Worm (Caenorhabditis elegans): ENCODE results near the gene cbp-3.

The cbp-3 gene

ce11 chrIII:9912998-9913397 is 795 bp upstream of the cbp-3 start:
- 0 out of 2 replicates have a peak, but pooled peaks have one; percentile 9 for TF ChIP-seq ztf-23 (GFP tag; IDR thresholded peaks at IDR 0.05)
- TF ChIP-seq klf-2 (GFP tag; conservative IDR thresholded peaks at IDR 0.05) = no peak

- TF ChIP-seq ref-1 (GFP tag; conservative IDR thresholded peaks at IDR 0.05) = no peak
- TF ChIP-seq flt-1 (GFP tag; IDR thresholded peaks at IDR 0.05) = no peak
- no peak for TF ChIP-seq klf-2 (GFP tag; conservative IDR thresholded peaks at IDR 0.05)
- no peak for TF ChIP-seq tab-1 (GFP tag; IDR thresholded peaks at IDR 0.05)
Measured at ce11 chrIII:9920764-9921163, 7.0 kb downstream of the cbp-3 start, which contains the start of gene F40F12.3. Gene F40F12.3, minus strand, starts transcription at chrIII:9920864.

ce11 chrIII:9922310-9922709 is 8.5 kb downstream of the cbp-3 start:
- TF ChIP-seq med-1 (GFP tag; optimal IDR thresholded peaks at IDR 0.05; ENCODE audit: insufficient read depth) (no peak), tab-1 (GFP tag; IDR thresholded peaks at IDR 0.05) (no peak)

- no peak for TF ChIP-seq ztf-23 (GFP tag; IDR thresholded peaks at IDR 0.05)
- TF ChIP-seq flt-1 (GFP tag; IDR thresholded peaks at IDR 0.05) = no peak
- no peak for TF ChIP-seq tab-1 (GFP tag; IDR thresholded peaks at IDR 0.05)
- no peak for TF ChIP-seq T22C8.4 (GFP tag; IDR thresholded peaks at IDR 0.05)
- TF ChIP-seq cog-1 (tag; optimal IDR thresholded peaks at IDR 0.05) = no peak
- no peak for TF ChIP-seq ztf-29 (GFP tag; IDR thresholded peaks at IDR 0.05)
- no peak for TF ChIP-seq klf-2 (GFP tag; conservative IDR thresholded peaks at IDR 0.05)
- TF ChIP-seq ref-1 (GFP tag; conservative IDR thresholded peaks at IDR 0.05) = no peak
- no peak for TF ChIP-seq med-1 (GFP tag; optimal IDR thresholded peaks at IDR 0.05; ENCODE audit: insufficient read depth)
Measured at ce11 chrIII:9922874-9923273, 9.1 kb downstream of the cbp-3 start, which contains the start of gene cbp-2. Gene cbp-2, plus strand, starts transcription at chrIII:9923174.

ce11 chrIII:9926650-9927049 is 12.9 kb downstream of the cbp-3 start, which contains the start of gene ttr-3:
Gene ttr-3, minus strand, starts transcription at chrIII:9926750.
- TF ChIP-seq klf-2 (GFP tag; conservative IDR thresholded peaks at IDR 0.05) = no peak
- no peak for TF ChIP-seq ref-1 (GFP tag; conservative IDR thresholded peaks at IDR 0.05)
- TF ChIP-seq flt-1 (GFP tag; IDR thresholded peaks at IDR 0.05) = no peak
- TF ChIP-seq med-1 (GFP tag; optimal IDR thresholded peaks at IDR 0.05; ENCODE audit: insufficient read depth) = no peak
- TF ChIP-seq ztf-23 (GFP tag; IDR thresholded peaks at IDR 0.05) = no peak
- TF ChIP-seq T22C8.4 (GFP tag; IDR thresholded peaks at IDR 0.05) = no peak
- TF ChIP-seq tab-1 (GFP tag; IDR thresholded peaks at IDR 0.05) = no peak
- TF ChIP-seq cog-1 (tag; optimal IDR thresholded peaks at IDR 0.05) = no peak
- TF ChIP-seq ztf-29 (GFP tag; IDR thresholded peaks at IDR 0.05) = no peak

ce11 chrIII:9927378-9927777 is 13.6 kb downstream of the cbp-3 start, which contains the start of gene ttr-2:
Gene ttr-2, plus strand, starts transcription at chrIII:9927769.
- TF ChIP-seq klf-2 (GFP tag; conservative IDR thresholded peaks at IDR 0.05) = no peak
- TF ChIP-seq ztf-23 (GFP tag; IDR thresholded peaks at IDR 0.05) = no peak
- TF ChIP-seq tab-1 (GFP tag; IDR thresholded peaks at IDR 0.05) = no peak
- no peak for TF ChIP-seq ref-1 (GFP tag; conservative IDR thresholded peaks at IDR 0.05)
- no peak for TF ChIP-seq med-1 (GFP tag; optimal IDR thresholded peaks at IDR 0.05; ENCODE audit: insufficient read depth)
- no peak for TF ChIP-seq T22C8.4 (GFP tag; IDR thresholded peaks at IDR 0.05)

ce11 chrIII:9928777-9929176 is 15.0 kb downstream of the cbp-3 start, which contains the start of gene ttr-1:
Gene ttr-1, plus strand, starts transcription at chrIII:9929077.
- TF ChIP-seq tab-1 (GFP tag; IDR thresholded peaks at IDR 0.05) (no peak), med-1 (GFP tag; optimal IDR thresholded peaks at IDR 0.05; ENCODE audit: insufficient read depth) (no peak), T22C8.4 (GFP tag; IDR thresholded peaks at IDR 0.05) (no peak), ztf-23 (GFP tag; IDR thresholded peaks at IDR 0.05) (no peak), ref-1 (GFP tag; conservative IDR thresholded peaks at IDR 0.05) (no peak), cog-1 (tag; optimal IDR thresholded peaks at IDR 0.05) (no peak), klf-2 (GFP tag; conservative IDR thresholded peaks at IDR 0.05) (no peak), flt-1 (GFP tag; IDR thresholded peaks at IDR 0.05) (no peak), ztf-29 (GFP tag; IDR thresholded peaks at IDR 0.05) (no peak)

- TF ChIP-seq ztf-29 (GFP tag; IDR thresholded peaks at IDR 0.05) (no peak), cog-1 (tag; optimal IDR thresholded peaks at IDR 0.05) (no peak), T22C8.4 (GFP tag; IDR thresholded peaks at IDR 0.05) (no peak), ztf-23 (GFP tag; IDR thresholded peaks at IDR 0.05) (no peak), ref-1 (GFP tag; conservative IDR thresholded peaks at IDR 0.05) (no peak), klf-2 (GFP tag; conservative IDR thresholded peaks at IDR 0.05) (no peak), flt-1 (GFP tag; IDR thresholded peaks at IDR 0.05) (no peak), tab-1 (GFP tag; IDR thresholded peaks at IDR 0.05) (no peak), med-1 (GFP tag; optimal IDR thresholded peaks at IDR 0.05; ENCODE audit: insufficient read depth) (no peak)
Measured at ce11 chrIII:9929525-9929924, 15.7 kb downstream of the cbp-3 start.

- TF ChIP-seq cog-1 (tag; optimal IDR thresholded peaks at IDR 0.05) = no peak
- TF ChIP-seq ref-1 (GFP tag; conservative IDR thresholded peaks at IDR 0.05) = no peak
- no peak for TF ChIP-seq med-1 (GFP tag; optimal IDR thresholded peaks at IDR 0.05; ENCODE audit: insufficient read depth)
- TF ChIP-seq ztf-29 (GFP tag; IDR thresholded peaks at IDR 0.05) = no peak
Measured at ce11 chrIII:9930406-9930805, 16.6 kb downstream of the cbp-3 start.

ce11 chrIII:9932091-9932490 is 18.3 kb downstream of the cbp-3 start, which contains the start of gene dec-7:
Gene dec-7, plus strand, starts transcription at chrIII:9932398.
- no peak for TF ChIP-seq ztf-23 (GFP tag; IDR thresholded peaks at IDR 0.05)

ce11 chrIII:9941020-9941674 is 27.4 kb downstream of the cbp-3 start, which contains the start of the genes K03H1.9 and K03H1.12:
Gene K03H1.9, minus strand, starts transcription at chrIII:9941490.
Gene K03H1.12, plus strand, starts transcription at chrIII:9941624.
- TF ChIP-seq med-1 (GFP tag; optimal IDR thresholded peaks at IDR 0.05; ENCODE audit: insufficient read depth) = no peak
